Fruit fly (Drosophila melanogaster): ENCODE results near the gene CG18789.

Gene CG18789

dm6 chr2L:12044613-12045350, 49.5 kb upstream of the CG18789 start, which contains the start of gene CG6785 (continued):
- TF ChIP-seq CG13894 (tag; optimal IDR thresholded peaks at IDR 0.05), result peak; percentile 72
- no peak for TF ChIP-seq CG11560 (tag; IDR thresholded peaks at IDR 0.05)
- no peak for TF ChIP-seq usp (GFP tag; optimal IDR thresholded peaks at IDR 0.05)
- TF ChIP-seq h (optimal IDR thresholded peaks at IDR 0.05), result no peak
- TF ChIP-seq Xbp1 (GFP tag; optimal IDR thresholded peaks at IDR 0.05), result peak; percentile 51
- peak; percentile 66 for TF ChIP-seq CG17186 (GFP tag; optimal IDR thresholded peaks at IDR 0.05)
- no peak for TF ChIP-seq Dll (GFP tag; IDR thresholded peaks at IDR 0.05; ENCODE audit: partially characterized antibody)
- no peak for TF ChIP-seq Oaz (GFP tag; IDR thresholded peaks at IDR 0.05)
- peak; percentile 57 for TF ChIP-seq CG18476 (GFP tag; optimal IDR thresholded peaks at IDR 0.05)
- TF ChIP-seq D (optimal IDR thresholded peaks at IDR 0.05), result no peak
- TF ChIP-seq D (GFP tag; optimal IDR thresholded peaks at IDR 0.05), result peak; percentile 83
- no peak for TF ChIP-seq CG32772 (GFP tag; IDR thresholded peaks at IDR 0.05)
- TF ChIP-seq ems (GFP tag; optimal IDR thresholded peaks at IDR 0.05), result peak; percentile 73
- TF ChIP-seq CG8765 (GFP tag; IDR thresholded peaks at IDR 0.05), result no peak
- peak; percentile 70; the same call in 2 of the 3 replicates for TF ChIP-seq Dbx (GFP tag; IDR thresholded peaks at IDR 0.05)
- TF ChIP-seq tio (GFP tag; optimal IDR thresholded peaks at IDR 0.05), result no peak
- TF ChIP-seq CG12104 (GFP tag; optimal IDR thresholded peaks at IDR 0.05), result peak; percentile 77
- no peak for TF ChIP-seq Ravus (GFP tag; IDR thresholded peaks at IDR 0.05)
- peak; percentile 50 for TF ChIP-seq CG10979 (tag; optimal IDR thresholded peaks at IDR 0.05)
- peak; percentile 19 for TF ChIP-seq CG30431 (GFP tag; optimal IDR thresholded peaks at IDR 0.05)
- peak; percentile 20; the same call in 1 of the 2 replicates for TF ChIP-seq CG6689 (GFP tag; IDR thresholded peaks at IDR 0.05)
- TF ChIP-seq cwo (GFP tag; optimal IDR thresholded peaks at IDR 0.05), result peak; percentile 60
- TF ChIP-seq vfl (GFP tag; optimal IDR thresholded peaks at IDR 0.05), result peak; percentile 31
- peak; percentile 77 for TF ChIP-seq oc (tag; optimal IDR thresholded peaks at IDR 0.05)
- peak; percentile 81 for TF ChIP-seq unpg (GFP tag; optimal IDR thresholded peaks at IDR 0.05)
- TF ChIP-seq CG8281 (tag; optimal IDR thresholded peaks at IDR 0.05), result peak; percentile 69
- TF ChIP-seq H15 (GFP tag; IDR thresholded peaks at IDR 0.05), result no peak
- TF ChIP-seq sc (optimal IDR thresholded peaks at IDR 0.05), result no peak
- TF ChIP-seq sc (GFP tag; optimal IDR thresholded peaks at IDR 0.05), result peak; percentile 79
- peak; percentile 74 for TF ChIP-seq pb (GFP tag; optimal IDR thresholded peaks at IDR 0.05)
- peak; percentile 19 for TF ChIP-seq Chrac-16 (GFP tag; optimal IDR thresholded peaks at IDR 0.05)
- TF ChIP-seq row (GFP tag; IDR thresholded peaks at IDR 0.05), result 0 out of 3 replicates have a peak, but pooled peaks have one; percentile 47
- TF ChIP-seq CG31388 (GFP tag; optimal IDR thresholded peaks at IDR 0.05), result no peak
- TF ChIP-seq CG12236 (GFP tag; optimal IDR thresholded peaks at IDR 0.05), result peak; percentile 94
- peak; percentile 58 for TF ChIP-seq CG12155 (GFP tag; optimal IDR thresholded peaks at IDR 0.05)
- peak; percentile 37 for TF ChIP-seq Hr3 (GFP tag; optimal IDR thresholded peaks at IDR 0.05)
- no peak for TF ChIP-seq pita (GFP tag; optimal IDR thresholded peaks at IDR 0.05)
- TF ChIP-seq Mes4 (GFP tag; optimal IDR thresholded peaks at IDR 0.05), result peak; percentile 91
- no peak for TF ChIP-seq pros (GFP tag; optimal IDR thresholded peaks at IDR 0.05)
- peak; percentile 86 for TF ChIP-seq CG2678 (tag; optimal IDR thresholded peaks at IDR 0.05)
- TF ChIP-seq gcm2 (GFP tag; optimal IDR thresholded peaks at IDR 0.05), result peak; percentile 77
- TF ChIP-seq Antp (GFP tag; optimal IDR thresholded peaks at IDR 0.05), result peak; percentile 62
- peak; percentile 96 for TF ChIP-seq CG6813 (GFP tag; optimal IDR thresholded peaks at IDR 0.05)
- TF ChIP-seq pan (optimal IDR thresholded peaks at IDR 0.05), result no peak
- TF ChIP-seq pan (GFP tag; optimal IDR thresholded peaks at IDR 0.05 in 1 of 2, IDR thresholded peaks at IDR 0.05 in 1 of 2), result peak in 1 of 2 experiments; percentile 59
- TF ChIP-seq jigr1 (GFP tag; IDR thresholded peaks at IDR 0.05), result no peak
- TF ChIP-seq CG10267 (tag; optimal IDR thresholded peaks at IDR 0.05), result peak; percentile 64
- peak; percentile 30; the same call in 1 of the 2 replicates for TF ChIP-seq CG11247 (GFP tag; IDR thresholded peaks at IDR 0.05)
